Worm (Caenorhabditis elegans) whole organism, mixed stage, embryonic: ENCODE data around the gene C55A6.7.
"Not testable (repeated sequence)": the region's sequence is repeated elsewhere in the genome, so short reads cannot be mapped to it uniquely, and the experiment has no call there.

ENCODE experiments used
- bed-3 ChIP-seq: fragments of 200-800 bp; sonication (Bioruptor generic); optimal IDR thresholded peaks from 3 replicates; lab custom pipeline; 2018; ENCODE audit warnings: mild to moderate bottlenecking, missing genetic modification characterization, moderate library complexity, missing compliant biosample characterization
- blmp-1 ChIP-seq: fragments of 150-350 bp; optimal IDR thresholded peaks from 2 replicates; lab custom pipeline; 2014; ENCODE audit warnings: missing biosample characterization, missing genetic modification characterization
- ceh-39 ChIP-seq: fragments of 150-350 bp; optimal IDR thresholded peaks from 2 replicates; lab custom pipeline; 2014; ENCODE audit warnings: missing biosample characterization, missing genetic modification characterization
- ceh-43 ChIP-seq: fragments of 200-800 bp; sonication (Bioruptor generic); optimal IDR thresholded peaks from 2 replicates; lab custom pipeline; 2018; ENCODE audit warnings: mild to moderate bottlenecking, missing genetic modification characterization, moderate library complexity, missing compliant biosample characterization
- ceh-83 ChIP-seq: fragments of 200-800 bp; sonication (Bioruptor generic); optimal IDR thresholded peaks from 2 replicates; lab custom pipeline; 2018; ENCODE audit warnings: mild to moderate bottlenecking, missing genetic modification characterization, missing compliant biosample characterization
- ces-1 ChIP-seq: fragments of 150-350 bp; optimal IDR thresholded peaks from 2 replicates; lab custom pipeline; 2014; ENCODE audit warnings: missing biosample characterization, missing genetic modification reagents, missing genetic modification characterization
- cnd-1 ChIP-seq: fragments of 200-800 bp; sonication (Bioruptor generic); optimal IDR thresholded peaks from 2 replicates; lab custom pipeline; 2018; ENCODE audit warnings: mild to moderate bottlenecking, missing genetic modification characterization, missing compliant biosample characterization
- drap-1 ChIP-seq: fragments of 200-800 bp; sonication (Bioruptor generic); optimal IDR thresholded peaks from 3 replicates; lab custom pipeline; 2018; ENCODE audit warnings: mild to moderate bottlenecking, missing genetic modification characterization, missing compliant biosample characterization
- elt-3 ChIP-seq: fragments of 150-350 bp; optimal IDR thresholded peaks from 2 replicates; lab custom pipeline; 2014; ENCODE audit warnings: missing biosample characterization, missing genetic modification characterization
- flh-1 ChIP-seq: fragments of 200-800 bp; sonication (Bioruptor generic); optimal IDR thresholded peaks from 2 replicates; lab custom pipeline; 2018; ENCODE audit warnings: mild to moderate bottlenecking, missing genetic modification characterization, moderate library complexity, missing compliant biosample characterization
- ham-2 ChIP-seq: fragments of 200-800 bp; sonication (Bioruptor generic); optimal IDR thresholded peaks from 2 replicates; lab custom pipeline; 2018; ENCODE audit warnings: mild to moderate bottlenecking, missing genetic modification characterization, missing compliant biosample characterization
- hlh-1 ChIP-seq: fragments of 150-350 bp; optimal IDR thresholded peaks from 2 replicates; lab custom pipeline; 2014; ENCODE audit warnings: missing biosample characterization, missing genetic modification reagents, missing genetic modification characterization
- lin-13 ChIP-seq: fragments of 150-350 bp; optimal IDR thresholded peaks from 2 replicates; lab custom pipeline; 2014; ENCODE audit warnings: missing biosample characterization, missing genetic modification characterization
- lin-32 ChIP-seq: fragments of 200-800 bp; sonication (Bioruptor generic); optimal IDR thresholded peaks from 2 replicates; lab custom pipeline; 2018; ENCODE audit warnings: mild to moderate bottlenecking, missing genetic modification characterization, missing compliant biosample characterization
- lsy-2 ChIP-seq: fragments of 150-350 bp; optimal IDR thresholded peaks from 2 replicates; lab custom pipeline; 2014; ENCODE audit warnings: missing biosample characterization, missing genetic modification characterization
- mep-1 ChIP-seq: fragments of 150-350 bp; optimal IDR thresholded peaks from 2 replicates; lab custom pipeline; 2017; ENCODE audit warnings: missing biosample characterization, missing genetic modification reagents, missing genetic modification characterization, inconsistent platforms
- mls-2 ChIP-seq: sonication (generic microtip); optimal IDR thresholded peaks from 2 replicates; lab custom pipeline; 2016; ENCODE audit warnings: mild to moderate bottlenecking, missing genetic modification characterization, moderate library complexity, missing compliant biosample characterization
- nhr-12 ChIP-seq: fragments of 150-350 bp; optimal IDR thresholded peaks from 2 replicates; lab custom pipeline; 2014; ENCODE audit warnings: missing biosample characterization, missing genetic modification characterization
- nhr-2 ChIP-seq: fragments of 150-350 bp; optimal IDR thresholded peaks from 2 replicates; lab custom pipeline; 2014; ENCODE audit warnings: missing biosample characterization, missing genetic modification characterization
- nhr-237 ChIP-seq: fragments of 150-350 bp; optimal IDR thresholded peaks from 2 replicates; lab custom pipeline; 2014; ENCODE audit warnings: missing biosample characterization, missing genetic modification characterization
- nhr-28 ChIP-seq: fragments of 150-350 bp; optimal IDR thresholded peaks from 2 replicates; lab custom pipeline; 2014; ENCODE audit warnings: missing biosample characterization, missing genetic modification characterization
- nhr-76 ChIP-seq: sonication (generic microtip); optimal IDR thresholded peaks from 2 replicates; lab custom pipeline; 2017; ENCODE audit warnings: missing biosample characterization, missing genetic modification characterization
- sem-2 ChIP-seq: fragments of 200-800 bp; sonication (Bioruptor generic); optimal IDR thresholded peaks from 2 replicates; lab custom pipeline; 2018; ENCODE audit warnings: mild to moderate bottlenecking, missing genetic modification characterization, missing compliant biosample characterization
- unc-39 ChIP-seq: fragments of 150-350 bp; optimal IDR thresholded peaks from 2 replicates; lab custom pipeline; 2014; ENCODE audit warnings: missing biosample characterization, missing genetic modification characterization
- unc-62 ChIP-seq: fragments of 150-350 bp; optimal IDR thresholded peaks from 2 replicates; lab custom pipeline; 2014; ENCODE audit warnings: missing biosample characterization, missing genetic modification reagents, missing genetic modification characterization
- ztf-11 ChIP-seq: fragments of 150-350 bp; optimal IDR thresholded peaks from 2 replicates; lab custom pipeline; 2014; ENCODE audit warnings: missing biosample characterization, missing genetic modification characterization

Gene C55A6.7

DNA sequence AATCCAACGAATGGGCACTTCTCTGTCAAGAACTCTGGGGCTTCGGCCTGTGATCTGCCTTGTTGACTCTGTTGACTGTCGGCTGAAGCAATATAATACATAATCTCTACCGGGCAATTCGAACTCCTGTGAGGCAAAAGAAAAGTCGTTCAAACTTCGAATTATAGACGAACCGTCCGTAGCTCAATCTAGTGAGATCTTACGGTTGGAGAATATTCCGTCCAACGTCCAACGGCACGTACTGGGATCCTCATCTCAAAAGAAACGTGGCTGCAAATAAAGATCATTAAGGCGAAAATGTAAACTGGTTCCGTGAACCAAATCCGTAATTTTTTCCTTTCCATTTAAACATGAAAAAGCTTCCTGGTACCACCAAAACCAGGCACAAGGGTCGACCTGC, 39.6 kb downstream of the C55A6.7 start, which contains the start of gene T11F9.14:
Gene T11F9.14, minus strand, starts transcription at position 101 of the 400 bp plus-strand sequence.
- not testable (repeated sequence) for TF ChIP-seq nhr-2; nhr-237; mep-1 (tag; lab: Kevin White, UChicago)

DNA sequence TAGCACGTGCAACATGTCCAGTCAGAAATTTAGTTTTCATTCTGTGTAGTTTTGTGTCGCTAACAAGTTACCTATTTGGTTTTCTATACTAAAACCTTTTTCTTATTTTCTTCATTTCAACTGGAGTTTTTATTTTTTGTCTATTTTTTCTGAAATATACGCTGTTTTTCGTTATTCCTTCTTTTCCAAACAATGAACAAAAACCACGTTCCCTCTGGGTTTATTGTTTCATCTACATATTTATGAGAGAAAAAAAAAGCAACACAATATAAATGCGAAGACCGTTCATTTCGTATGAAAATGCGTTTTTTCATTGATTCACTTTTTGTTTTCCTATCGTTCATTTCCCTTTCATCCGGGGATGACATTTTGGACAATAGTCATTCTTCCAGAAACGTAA, 40.9 kb downstream of the C55A6.7 start, which contains the start of gene T11F9.22:
Gene T11F9.22, plus strand, starts transcription at position 301 of the 400 bp plus-strand sequence.
- no peak for TF ChIP-seq nhr-12 (tag; lab: Kevin White, UChicago)
- no peak for TF ChIP-seq unc-62 (GFP tag; lab: Kevin White, UChicago)
- no peak for TF ChIP-seq drap-1
- TF ChIP-seq lin-32, result no peak
- no peak for TF ChIP-seq elt-3 (tag; lab: Kevin White, UChicago)
- TF ChIP-seq ham-2, result no peak
- TF ChIP-seq mls-2 (tag; lab: Kevin White, UChicago), result no peak

DNA sequence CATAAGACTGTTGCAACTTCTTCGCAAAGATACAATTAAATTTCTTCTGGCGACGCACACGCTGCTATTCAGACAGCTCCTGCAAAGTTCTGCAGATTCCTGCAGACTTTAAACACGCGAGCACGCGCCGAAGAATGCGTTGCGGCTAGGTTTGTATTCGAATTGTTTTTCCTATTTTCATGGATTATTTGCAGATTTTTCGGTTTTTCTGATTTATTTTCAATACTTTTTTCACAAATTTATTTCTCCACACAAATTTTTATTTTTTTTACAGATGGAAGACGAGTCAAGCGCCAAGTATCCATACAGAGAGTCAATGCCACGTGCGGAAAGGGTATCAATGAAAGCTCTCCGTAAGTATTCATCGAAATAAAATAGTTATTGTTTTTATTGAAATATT, 44.7 kb downstream of the C55A6.7 start, which contains the start of gene T11F9.7:
Gene T11F9.7, plus strand, starts transcription at position 301 of the 400 bp plus-strand sequence.
- TF ChIP-seq sem-2 (GFP tag; lab: Kevin White, UChicago); ham-2; hlh-1: not testable (repeated sequence)

DNA sequence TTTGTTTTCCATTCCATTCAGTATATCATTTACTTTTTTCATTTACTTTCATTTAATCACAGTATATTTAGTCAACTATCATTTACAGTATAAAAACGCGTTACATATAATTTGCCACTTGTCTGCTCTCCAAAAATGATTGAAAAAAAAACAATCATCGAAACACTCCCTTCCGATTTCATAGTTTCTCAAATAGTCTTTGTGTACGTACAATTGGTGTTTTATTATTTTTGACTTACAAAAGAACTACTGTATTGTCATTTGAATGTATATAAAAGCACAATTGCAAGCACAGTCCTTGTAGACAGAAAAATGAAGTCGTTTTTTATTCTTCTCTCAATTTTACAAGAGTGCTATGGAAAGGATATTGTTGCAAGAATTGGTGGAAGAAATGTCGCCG, 45.9 kb downstream of the C55A6.7 start, which contains the start of gene nas-22:
Gene nas-22, plus strand, starts transcription at position 301 of the 400 bp plus-strand sequence.
- TF ChIP-seq ceh-39 (tag; lab: Kevin White, UChicago) (no peak), ztf-11 (tag; lab: Kevin White, UChicago) (no peak), nhr-12 (tag; lab: Kevin White, UChicago) (no peak), ceh-43 (GFP tag; lab: Kevin White, UChicago) (no peak), lin-13 (tag; lab: Kevin White, UChicago) (no peak), nhr-28 (tag; lab: Kevin White, UChicago) (no peak), sem-2 (GFP tag; lab: Kevin White, UChicago) (no peak), blmp-1 (no peak), ces-1 (GFP tag; lab: Kevin White, UChicago) (no peak), ham-2 (no peak)

DNA sequence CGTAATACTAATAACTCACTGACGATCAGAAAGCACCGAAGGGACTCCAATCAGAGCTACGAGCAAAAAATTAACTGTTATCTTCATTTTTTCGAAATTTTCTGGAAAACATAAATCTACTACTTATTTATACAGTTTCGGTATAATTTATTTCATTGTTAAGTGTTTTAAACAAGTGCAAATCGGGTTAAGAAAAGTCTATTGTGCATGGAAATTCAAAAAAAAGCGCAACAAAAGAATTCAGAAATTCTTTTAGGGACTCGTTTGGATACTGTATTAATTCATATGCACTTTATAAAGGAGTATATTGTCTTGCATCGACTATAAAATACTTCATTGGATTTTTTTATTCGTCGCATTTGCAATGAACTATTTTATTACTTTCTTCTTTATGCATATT, 48.1 kb downstream of the C55A6.7 start, which contains the start of the genes nas-20 and nas-21:
Gene nas-20, minus strand, starts transcription at position 101 of the 400 bp plus-strand sequence.
Gene nas-21, plus strand, starts transcription at position 356 of the 400 bp plus-strand sequence.
- TF ChIP-seq lsy-2 (tag; lab: Kevin White, UChicago) (no peak), nhr-76 (tag; lab: Kevin White, UChicago) (no peak), sem-2 (GFP tag; lab: Kevin White, UChicago) (no peak), flh-1 (no peak), drap-1 (no peak)
- TF ChIP-seq, all 35 proteins: peak for 0

DNA sequence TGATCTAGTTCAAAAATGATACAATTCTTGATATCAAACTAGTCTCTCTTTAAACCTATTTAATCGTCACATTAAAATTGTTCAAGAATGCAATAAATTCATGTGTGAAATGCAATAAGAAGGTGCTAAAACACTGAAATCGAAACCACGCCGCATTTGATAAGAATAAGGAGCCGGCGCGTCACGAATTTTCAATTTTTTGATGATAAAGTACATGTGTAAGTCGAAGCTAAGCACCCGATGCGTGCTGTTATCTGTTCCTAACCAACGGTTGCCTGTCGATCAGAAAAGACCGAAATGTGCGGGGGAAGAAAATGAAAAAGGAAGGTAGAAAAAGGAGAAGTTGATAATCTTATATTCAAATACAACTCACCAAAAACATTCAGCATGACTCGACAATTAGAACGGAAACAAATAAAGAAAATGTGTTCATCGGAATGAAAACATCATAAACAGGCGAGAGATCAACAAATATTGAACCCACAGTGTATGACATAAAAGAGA, 50.1 kb downstream of the C55A6.7 start, which contains the start of gene aat-6:
Gene aat-6, minus strand, starts transcription at position 454 of the 504 bp plus-strand sequence.
- no peak for TF ChIP-seq unc-39 (tag; lab: Kevin White, UChicago)
- no peak for TF ChIP-seq ztf-11 (tag; lab: Kevin White, UChicago)
- TF ChIP-seq sem-2 (GFP tag; lab: Kevin White, UChicago), result no peak
- TF ChIP-seq nhr-76 (tag; lab: Kevin White, UChicago), result no peak
- no peak for TF ChIP-seq blmp-1
- TF ChIP-seq bed-3, result no peak
- no peak for TF ChIP-seq ceh-83
- no peak for TF ChIP-seq nhr-2
- TF ChIP-seq hlh-1, result no peak
- TF ChIP-seq cnd-1, result no peak
- no peak for TF ChIP-seq mep-1 (tag; lab: Kevin White, UChicago)
- no peak for TF ChIP-seq ceh-43 (GFP tag; lab: Kevin White, UChicago)
- no peak for TF ChIP-seq ham-2
- TF ChIP-seq unc-62 (GFP tag; lab: Kevin White, UChicago), result no peak
- no peak for TF ChIP-seq lin-32
- TF ChIP-seq nhr-28 (tag; lab: Kevin White, UChicago), result no peak
